Worm (Caenorhabditis elegans) whole organism, L2 larva: Measurements from ENCODE around the gene dnj-3.

Source experiments
- C34F6.9 ChIP-seq: fragments of 150-350 bp; optimal IDR thresholded peaks from 2 replicates; lab custom pipeline; 2014; ENCODE audit warnings: missing biosample characterization, missing genetic modification characterization
- F13H6.1 ChIP-seq: sonication (generic microtip); optimal IDR thresholded peaks from 2 replicates; lab custom pipeline; 2016; ENCODE audit warnings: missing genetic modification characterization, missing compliant biosample characterization
- R02D3.7 ChIP-seq: fragments of 150-350 bp; optimal IDR thresholded peaks from 2 replicates; lab custom pipeline; 2014; ENCODE audit warnings: missing biosample characterization, missing genetic modification characterization
- Y55F3AM.14 ChIP-seq: fragments of 200-800 bp; sonication (Bioruptor generic); optimal IDR thresholded peaks from 2 replicates; lab custom pipeline; 2018; ENCODE audit warnings: mild to moderate bottlenecking, missing genetic modification characterization, missing compliant biosample characterization
- ZK546.5 ChIP-seq: sonication (generic microtip); optimal IDR thresholded peaks from 2 replicates; lab custom pipeline; 2017; ENCODE audit warnings: missing biosample characterization, missing genetic modification characterization
- alr-1 ChIP-seq: fragments of 150-350 bp; optimal IDR thresholded peaks from 2 replicates; lab custom pipeline; 2014; ENCODE audit warnings: missing biosample characterization, missing genetic modification characterization
- ama-1 ChIP-seq: fragments of 150-350 bp; optimal IDR thresholded peaks from 2 replicates; lab custom pipeline; 2018; ENCODE audit warnings: inconsistent platforms
- blmp-1 ChIP-seq: sonication (generic microtip); optimal IDR thresholded peaks from 2 replicates; lab custom pipeline; 2017; ENCODE audit warnings: missing genetic modification characterization, mild to moderate bottlenecking, missing compliant biosample characterization, antibody characterized with exemption, moderate library complexity; ENCODE audit not compliant: insufficient read depth
- ceh-16 ChIP-seq: fragments of 150-350 bp; optimal IDR thresholded peaks from 2 replicates; lab custom pipeline; 2014; ENCODE audit warnings: missing biosample characterization, missing genetic modification characterization
- ceh-82 ChIP-seq: fragments of 150-350 bp; optimal IDR thresholded peaks from 2 replicates; lab custom pipeline; 2014; ENCODE audit warnings: missing biosample characterization, missing genetic modification characterization
- crh-2 ChIP-seq: sonication (generic microtip); optimal IDR thresholded peaks from 2 replicates; lab custom pipeline; 2017; ENCODE audit warnings: missing biosample characterization, missing genetic modification characterization
- dmd-4 ChIP-seq: sonication (generic microtip); optimal IDR thresholded peaks from 2 replicates; lab custom pipeline; 2017; ENCODE audit warnings: missing biosample characterization, missing genetic modification characterization
- egl-27 ChIP-seq: sonication (generic microtip); optimal IDR thresholded peaks from 3 replicates; lab custom pipeline; 2017; ENCODE audit warnings: missing biosample characterization, missing genetic modification reagents, missing genetic modification characterization
- elt-1 ChIP-seq: fragments of 150-350 bp; optimal IDR thresholded peaks from 2 replicates; lab custom pipeline; 2014; ENCODE audit warnings: missing biosample characterization, missing genetic modification characterization
- elt-3 ChIP-seq: sonication (generic microtip); optimal IDR thresholded peaks from 2 replicates; lab custom pipeline; 2017; ENCODE audit warnings: missing biosample characterization, missing genetic modification characterization
- fos-1 ChIP-seq: fragments of 150-350 bp; optimal IDR thresholded peaks from 2 replicates; lab custom pipeline; 2014; ENCODE audit warnings: missing biosample characterization, missing genetic modification characterization
- gmeb-1 ChIP-seq: fragments of 150-350 bp; optimal IDR thresholded peaks from 2 replicates; lab custom pipeline; 2014; ENCODE audit warnings: missing biosample characterization, missing genetic modification characterization
- lin-11 ChIP-seq: fragments of 150-350 bp; sonication (generic microtip); optimal IDR thresholded peaks from 2 replicates; lab custom pipeline; 2014; ENCODE audit warnings: missing biosample characterization, missing genetic modification characterization, inconsistent platforms, mixed read lengths
- lin-13 ChIP-seq: fragments of 150-350 bp; optimal IDR thresholded peaks from 2 replicates; lab custom pipeline; 2014; ENCODE audit warnings: missing biosample characterization, missing genetic modification reagents, missing genetic modification characterization
- lsy-2 ChIP-seq, 2 experiments: fragments of 150-350 bp in 1 of 2; sonication (generic microtip) in 1 of 2; optimal IDR thresholded peaks; 2 replicates each; lab custom pipeline; 2014 to 2017; ENCODE audit warnings: missing biosample characterization in 2 of 2, missing genetic modification characterization in 2 of 2
- mab-5 ChIP-seq: fragments of 150-350 bp; optimal IDR thresholded peaks from 2 replicates; lab custom pipeline; 2014; ENCODE audit warnings: missing biosample characterization, missing genetic modification characterization
- mbf-1 ChIP-seq: sonication (generic microtip); optimal IDR thresholded peaks from 2 replicates; lab custom pipeline; 2017; ENCODE audit warnings: missing biosample characterization, missing genetic modification characterization
- mdl-1 ChIP-seq, 2 experiments: fragments of 150-350 bp in 1 of 2; sonication (generic microtip) in 1 of 2; optimal IDR thresholded peaks; 2 replicates each; lab custom pipeline; 2017; ENCODE audit warnings: missing biosample characterization in 2 of 2, missing genetic modification characterization in 2 of 2
- nhr-10 ChIP-seq: sonication (generic microtip); optimal IDR thresholded peaks from 2 replicates; lab custom pipeline; 2017; ENCODE audit warnings: missing biosample characterization, missing genetic modification characterization
- nhr-12 ChIP-seq: fragments of 150-350 bp; optimal IDR thresholded peaks from 2 replicates; lab custom pipeline; 2014; ENCODE audit warnings: missing biosample characterization, missing genetic modification characterization
- nhr-21 ChIP-seq: fragments of 150-350 bp; optimal IDR thresholded peaks from 2 replicates; lab custom pipeline; 2014; ENCODE audit warnings: missing biosample characterization, missing genetic modification characterization
- nhr-23 ChIP-seq: fragments of 150-350 bp; optimal IDR thresholded peaks from 2 replicates; lab custom pipeline; 2014; ENCODE audit warnings: missing biosample characterization, missing genetic modification reagents, missing genetic modification characterization
- nhr-237 ChIP-seq: fragments of 150-350 bp; optimal IDR thresholded peaks from 2 replicates; lab custom pipeline; 2014; ENCODE audit warnings: missing biosample characterization, missing genetic modification characterization
- nhr-25 ChIP-seq: fragments of 150-350 bp; sonication (generic microtip); optimal IDR thresholded peaks from 3 replicates; lab custom pipeline; 2014; ENCODE audit warnings: missing biosample characterization, missing genetic modification characterization
- nhr-6 ChIP-seq: fragments of 150-350 bp; optimal IDR thresholded peaks from 2 replicates; lab custom pipeline; 2014; ENCODE audit warnings: missing biosample characterization, missing genetic modification characterization
- nhr-77 ChIP-seq: fragments of 150-350 bp; optimal IDR thresholded peaks from 2 replicates; lab custom pipeline; 2014; ENCODE audit warnings: missing biosample characterization, missing genetic modification characterization
- peb-1 ChIP-seq: fragments of 150-350 bp; optimal IDR thresholded peaks from 2 replicates; lab custom pipeline; 2014; ENCODE audit warnings: missing biosample characterization, missing genetic modification characterization
- sem-4 ChIP-seq: fragments of 150-350 bp; optimal IDR thresholded peaks from 2 replicates; lab custom pipeline; 2014; ENCODE audit warnings: missing biosample characterization, missing genetic modification reagents, missing genetic modification characterization
- skn-1 ChIP-seq: sonication (generic microtip); optimal IDR thresholded peaks from 2 replicates; lab custom pipeline; 2017; ENCODE audit warnings: missing biosample characterization, missing genetic modification characterization
- sma-3 ChIP-seq: sonication (generic microtip); optimal IDR thresholded peaks from 2 replicates; lab custom pipeline; 2016; ENCODE audit warnings: missing genetic modification reagents, missing genetic modification characterization, missing compliant biosample characterization
- sma-9 ChIP-seq, 2 experiments: fragments of 150-350 bp in 1 of 2; sonication (generic microtip) in 1 of 2; optimal IDR thresholded peaks; 2 replicates each; lab custom pipeline; 2014 to 2016; ENCODE audit warnings: missing genetic modification characterization in 2 of 2, mild to moderate bottlenecking in 1 of 2, missing biosample characterization in 1 of 2, missing compliant biosample characterization in 1 of 2, missing genetic modification reagents in 1 of 2, moderate library complexity in 1 of 2
- snpc-4 ChIP-seq: fragments of 150-350 bp; optimal IDR thresholded peaks from 2 replicates; lab custom pipeline; 2014; ENCODE audit warnings: missing biosample characterization, missing genetic modification characterization
- unc-39 ChIP-seq: fragments of 150-350 bp; optimal IDR thresholded peaks from 2 replicates; lab custom pipeline; 2014; ENCODE audit warnings: missing biosample characterization, missing genetic modification characterization
- unc-55 ChIP-seq: fragments of 150-350 bp; sonication (generic microtip); optimal IDR thresholded peaks from 3 replicates; lab custom pipeline; 2014; ENCODE audit warnings: missing biosample characterization, missing genetic modification reagents, missing genetic modification characterization
- unc-62 ChIP-seq: fragments of 150-350 bp; optimal IDR thresholded peaks from 2 replicates; lab custom pipeline; 2014; ENCODE audit warnings: missing biosample characterization, missing genetic modification reagents, missing genetic modification characterization
- zag-1 ChIP-seq: fragments of 150-350 bp; optimal IDR thresholded peaks from 2 replicates; lab custom pipeline; 2014; ENCODE audit warnings: missing biosample characterization, missing genetic modification characterization
- ztf-1 ChIP-seq: fragments of 200-800 bp; sonication (Bioruptor generic); conservative IDR thresholded peaks from 2 replicates; pipeline ENCODE4 v1.3.6; 2022; ENCODE audit warnings: missing genetic modification characterization, missing compliant biosample characterization
- ztf-11 ChIP-seq: sonication (generic microtip); optimal IDR thresholded peaks from 2 replicates; lab custom pipeline; 2017; ENCODE audit warnings: missing biosample characterization, missing genetic modification characterization
- ztf-4 ChIP-seq: fragments of 150-350 bp; optimal IDR thresholded peaks from 2 replicates; lab custom pipeline; 2014; ENCODE audit warnings: missing biosample characterization, missing genetic modification characterization

The dnj-3 gene

DNA sequence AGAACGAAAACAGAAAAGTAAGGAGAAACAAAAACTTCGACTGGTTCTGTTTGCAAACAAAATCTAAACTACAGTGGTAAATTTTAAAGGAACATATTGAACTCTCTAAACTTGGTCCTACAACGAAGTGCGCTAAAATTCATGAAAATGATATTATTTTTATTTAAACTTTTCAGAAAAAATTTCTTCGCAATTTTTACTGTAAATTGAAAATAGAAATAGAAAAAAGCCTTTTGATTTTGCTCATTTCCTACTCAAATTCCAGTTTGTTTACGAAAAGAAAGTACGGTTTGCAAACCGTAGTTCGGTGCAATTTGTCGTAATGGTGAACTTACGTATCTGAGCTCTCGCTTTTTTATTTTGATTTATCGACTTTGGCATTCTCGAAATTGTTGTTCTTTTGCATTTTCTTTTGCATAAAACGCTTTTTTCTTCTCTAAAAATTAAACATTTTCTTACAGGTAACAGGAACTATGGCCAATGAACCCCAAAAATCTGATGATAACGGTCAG, 2.6 kb upstream of the dnj-3 start, which contains the start of gene otub-1:
Gene otub-1 (plus strand): TSS at position 462 of the 512 bp plus-strand sequence.
- no peak for TF ChIP-seq ama-1 (lab: Kevin White, UChicago)

- TF ChIP-seq nhr-10 (tag; lab: Kevin White, UChicago) (no peak), ztf-11 (tag; lab: Kevin White, UChicago) (no peak), ceh-82 (tag; lab: Kevin White, UChicago) (no peak), ZK546.5 (tag; lab: Kevin White, UChicago) (no peak), elt-3 (no peak), skn-1 (tag; lab: Kevin White, UChicago) (no peak), ama-1 (lab: Kevin White, UChicago) (no peak), alr-1 (tag; lab: Kevin White, UChicago) (no peak), unc-39 (no peak), mdl-1 (tag; optimal IDR thresholded peaks at IDR 0.05; lab: Kevin White, UChicago) (no peak), dmd-4 (tag; lab: Kevin White, UChicago) (no peak)
Measured at ce11 chrV:15067165-15067564, 1.3 kb upstream of the dnj-3 start, which contains the start of gene C25D7.10. Gene C25D7.10, plus strand, starts transcription at chrV:15067465.

- peak in 1 of 2 experiments; percentile 70 for TF ChIP-seq lsy-2 (tag; optimal IDR thresholded peaks at IDR 0.05; lab: Kevin White, UChicago)
- no peak for TF ChIP-seq mbf-1 (tag; lab: Kevin White, UChicago)
Measured at ce11 chrV:15069435-15069985, 1.0 kb downstream of the dnj-3 start.

DNA sequence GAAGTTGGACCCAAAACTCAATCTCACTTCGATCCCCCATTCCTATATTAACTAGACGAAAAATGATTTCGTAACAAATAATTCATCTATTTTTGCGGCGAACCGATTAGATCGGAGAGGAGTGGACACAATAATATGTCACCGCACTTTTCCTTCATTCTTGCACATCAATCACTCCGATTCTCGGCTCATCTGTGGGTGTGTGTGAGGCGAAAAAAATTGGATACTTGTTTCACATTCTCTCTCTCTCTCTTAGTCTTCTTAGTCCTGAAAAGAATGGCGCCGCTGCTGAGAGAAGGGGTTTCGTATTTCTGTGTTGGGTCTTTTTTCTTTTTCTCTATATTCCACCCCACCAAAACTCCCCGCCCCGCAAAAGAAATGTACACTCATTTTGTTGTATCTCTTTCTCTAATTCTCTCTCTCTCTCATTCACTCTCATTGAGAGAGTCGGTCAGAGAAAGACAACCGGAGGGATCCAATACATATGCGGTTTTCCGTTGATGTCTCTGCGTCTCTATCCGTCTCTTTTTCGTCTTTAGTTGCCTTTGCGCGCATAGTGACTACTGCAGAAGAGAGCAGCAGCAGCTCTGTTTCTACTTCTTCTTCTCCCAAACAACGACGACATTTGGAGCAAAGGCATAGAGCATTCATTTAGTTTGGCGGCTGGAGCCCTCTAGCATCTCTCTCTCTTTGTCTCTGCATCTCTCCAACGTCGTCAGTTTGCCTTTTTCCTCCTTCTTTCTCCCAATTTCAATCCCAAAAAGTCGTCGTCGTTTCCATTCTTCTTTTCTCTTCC, 2.7 kb downstream of the dnj-3 start, which contains the start of gene unc-76:
Gene unc-76 (plus strand): TSS at position 746 of the 796 bp plus-strand sequence.
- TF ChIP-seq nhr-12 (tag; lab: Kevin White, UChicago) (no peak), gmeb-1 (no peak), egl-27 (peak; percentile 83), ceh-82 (tag; lab: Kevin White, UChicago) (no peak), lin-11 (tag; lab: Kevin White, UChicago) (no peak), elt-3 (no peak), dmd-4 (tag; lab: Kevin White, UChicago) (no peak), nhr-237 (tag; lab: Kevin White, UChicago) (no peak), nhr-25 (peak; percentile 42), ceh-16 (no peak), unc-55 (GFP tag; lab: Kevin White, UChicago) (peak; percentile 58), unc-62 (peak; percentile 6), ZK546.5 (tag; lab: Kevin White, UChicago) (no peak), nhr-23 (no peak), peb-1 (tag; lab: Kevin White, UChicago) (no peak), blmp-1 (tag; lab: Kevin White, UChicago) (no peak), nhr-77 (no peak), nhr-6 (tag; lab: Kevin White, UChicago) (no peak), fos-1 (tag; lab: Kevin White, UChicago) (peak; percentile 68), Y55F3AM.14 (peak; percentile 77), C34F6.9 (peak; percentile 96), zag-1 (tag; lab: Kevin White, UChicago) (peak; percentile 79), sma-3 (peak; percentile 33), ztf-1 (no peak), crh-2 (tag; lab: Kevin White, UChicago) (peak; percentile 88), sem-4 (peak; percentile 25), mdl-1 (tag; optimal IDR thresholded peaks at IDR 0.05; lab: Kevin White, UChicago) (peak in 1 of 2 experiments; percentile 73), F13H6.1 (peak; percentile 94), unc-39 (peak; percentile 28), snpc-4 (no peak), ama-1 (lab: Kevin White, UChicago) (no peak), ztf-4 (tag; lab: Kevin White, UChicago) (peak; percentile 40), sma-9 (GFP tag; optimal IDR thresholded peaks at IDR 0.05; lab: Kevin White, UChicago) (peak; percentile 84), sma-9 (tag; optimal IDR thresholded peaks at IDR 0.05; lab: Kevin White, UChicago) (no peak), lin-13 (peak; percentile 75), elt-1 (tag; lab: Kevin White, UChicago) (no peak), R02D3.7 (peak; percentile 13), mab-5 (peak; percentile 86), nhr-21 (tag; lab: Kevin White, UChicago) (peak; percentile 45), nhr-10 (tag; lab: Kevin White, UChicago) (no peak), skn-1 (tag; lab: Kevin White, UChicago) (no peak)
